Worm (Caenorhabditis elegans): Measurements from ENCODE around the gene asb-2.

The asb-2 gene

ce11 chrX:4503259-4503658, 33.7 kb downstream of the asb-2 start:
- TF ChIP-seq pha-4 (tag; optimal IDR thresholded peaks at IDR 0.05) (peak; percentile 1), ceh-39 (tag; optimal IDR thresholded peaks at IDR 0.05) (peak; percentile 39), mab-5 (tag; optimal IDR thresholded peaks at IDR 0.05) (no peak), sem-2 (GFP tag; optimal IDR thresholded peaks at IDR 0.05) (no peak), ztf-11 (tag; optimal IDR thresholded peaks at IDR 0.05) (no peak), ces-1 (GFP tag; optimal IDR thresholded peaks at IDR 0.05) (no peak), unc-39 (tag; optimal IDR thresholded peaks at IDR 0.05) (no peak), nhr-12 (tag; optimal IDR thresholded peaks at IDR 0.05) (no peak), mls-2 (tag; optimal IDR thresholded peaks at IDR 0.05) (no peak), ceh-43 (GFP tag; optimal IDR thresholded peaks at IDR 0.05) (no peak), nhr-2 (tag; optimal IDR thresholded peaks at IDR 0.05) (peak; percentile 26), cnd-1 (tag; optimal IDR thresholded peaks at IDR 0.05) (no peak), lsy-2 (tag; optimal IDR thresholded peaks at IDR 0.05) (no peak)

DNA sequence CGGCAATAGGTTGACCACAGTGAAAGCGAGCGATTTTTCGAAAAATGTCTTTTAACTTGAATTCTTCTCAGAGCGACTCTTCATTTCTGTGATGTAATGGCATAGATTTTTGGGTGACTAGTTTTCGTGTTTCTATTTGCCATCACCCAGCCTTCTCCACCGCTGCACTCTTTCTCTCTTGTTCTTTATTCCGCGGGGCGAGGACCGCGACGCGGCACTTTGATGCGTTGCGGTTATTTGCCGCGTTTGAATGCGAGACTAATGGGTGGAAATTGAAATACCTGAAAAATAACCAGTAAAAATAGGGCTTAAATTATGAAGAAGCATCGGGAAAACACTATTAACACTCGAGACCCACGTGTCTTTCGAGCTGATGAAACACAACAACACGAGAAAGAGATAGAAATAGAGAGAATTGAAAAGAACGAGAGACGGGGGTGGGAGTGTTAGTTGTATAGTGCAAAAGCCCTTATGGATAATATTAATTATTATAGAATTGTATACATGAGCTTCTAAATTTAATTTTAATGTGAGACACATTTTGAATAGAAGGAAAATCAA, 34.6 kb downstream of the asb-2 start, which contains the start of gene dgk-2:
Gene dgk-2 (minus strand): TSS at position 281 of the 561 bp plus-strand sequence.
- TF ChIP-seq sptf-1 (tag; optimal IDR thresholded peaks at IDR 0.05) (peak; percentile 41), tbx-8 (GFP tag; optimal IDR thresholded peaks at IDR 0.05) (no peak), ces-1 (GFP tag; optimal IDR thresholded peaks at IDR 0.05) (peak; percentile 70), mls-2 (tag; optimal IDR thresholded peaks at IDR 0.05) (peak; percentile 9)

DNA sequence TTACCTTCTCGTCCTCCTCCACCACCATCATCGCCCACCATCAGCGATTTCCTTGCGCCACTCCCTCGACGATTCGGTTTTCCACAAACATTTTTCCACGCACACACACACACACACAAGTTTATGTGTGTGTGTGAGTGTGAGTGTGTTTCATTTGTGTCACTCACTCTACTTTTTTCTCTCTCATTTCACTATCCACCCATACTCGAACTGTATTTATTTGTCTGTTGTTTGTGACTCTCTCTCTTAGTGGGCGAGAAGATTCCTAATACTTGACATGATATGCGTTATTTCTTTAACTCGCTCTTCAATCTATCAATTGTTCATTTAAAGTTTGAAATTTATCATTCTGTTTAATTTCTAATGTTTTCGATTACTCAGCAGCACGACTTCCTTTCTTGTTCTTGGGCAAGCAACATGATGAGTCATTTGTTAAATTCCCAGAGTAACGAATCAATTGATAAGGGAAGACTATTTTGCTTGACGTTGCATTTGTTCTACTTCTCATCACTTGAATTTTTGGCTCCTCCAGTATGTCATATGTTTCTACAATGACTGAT, 37.6 kb downstream of the asb-2 start:
- TF ChIP-seq ham-2 (GFP tag; optimal IDR thresholded peaks at IDR 0.05) (no peak), ceh-43 (GFP tag; optimal IDR thresholded peaks at IDR 0.05) (no peak), mls-2 (tag; optimal IDR thresholded peaks at IDR 0.05) (no peak), ceh-83 (GFP tag; optimal IDR thresholded peaks at IDR 0.05) (no peak), snpc-4 (tag; optimal IDR thresholded peaks at IDR 0.05) (no peak), drap-1 (GFP tag; optimal IDR thresholded peaks at IDR 0.05) (no peak), cnd-1 (tag; optimal IDR thresholded peaks at IDR 0.05) (no peak)

DNA sequence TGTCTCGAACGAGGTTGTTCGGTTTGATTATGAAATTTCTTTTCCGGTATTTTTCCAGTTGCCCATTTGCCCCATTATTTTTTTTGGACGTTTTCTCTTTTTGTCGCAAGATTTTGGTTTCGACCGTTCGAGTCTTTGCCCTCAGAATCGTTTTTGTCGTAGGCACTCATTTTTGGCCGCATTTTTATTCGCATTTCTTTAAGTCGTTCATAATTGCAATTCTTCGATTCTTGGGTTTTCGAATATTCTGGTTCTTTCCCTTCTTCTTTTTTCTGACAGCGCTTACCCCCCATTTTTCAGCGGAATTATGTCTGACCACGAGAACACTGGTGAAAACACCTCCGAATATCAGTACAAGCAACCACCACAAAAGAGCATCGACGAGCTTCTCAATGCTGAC, 38.6 kb downstream of the asb-2 start, which contains the start of gene rhi-1:
Gene rhi-1 (plus strand): TSS at position 301 of the 400 bp plus-strand sequence.
- no peak for TF ChIP-seq tbx-8 (GFP tag; optimal IDR thresholded peaks at IDR 0.05)
- no peak for TF ChIP-seq drap-1 (GFP tag; optimal IDR thresholded peaks at IDR 0.05)
- TF ChIP-seq ztf-11 (tag; optimal IDR thresholded peaks at IDR 0.05): no peak
- no peak for TF ChIP-seq zip-8 (tag; optimal IDR thresholded peaks at IDR 0.05)
- no peak for TF ChIP-seq snpc-4 (tag; optimal IDR thresholded peaks at IDR 0.05)
- no peak for TF ChIP-seq sptf-1 (tag; optimal IDR thresholded peaks at IDR 0.05)
- no peak for TF ChIP-seq nhr-2 (tag; optimal IDR thresholded peaks at IDR 0.05)
- TF ChIP-seq mab-5 (tag; optimal IDR thresholded peaks at IDR 0.05): no peak
- no peak for TF ChIP-seq sem-2 (GFP tag; optimal IDR thresholded peaks at IDR 0.05)
- no peak for TF ChIP-seq ces-1 (GFP tag; optimal IDR thresholded peaks at IDR 0.05)

DNA sequence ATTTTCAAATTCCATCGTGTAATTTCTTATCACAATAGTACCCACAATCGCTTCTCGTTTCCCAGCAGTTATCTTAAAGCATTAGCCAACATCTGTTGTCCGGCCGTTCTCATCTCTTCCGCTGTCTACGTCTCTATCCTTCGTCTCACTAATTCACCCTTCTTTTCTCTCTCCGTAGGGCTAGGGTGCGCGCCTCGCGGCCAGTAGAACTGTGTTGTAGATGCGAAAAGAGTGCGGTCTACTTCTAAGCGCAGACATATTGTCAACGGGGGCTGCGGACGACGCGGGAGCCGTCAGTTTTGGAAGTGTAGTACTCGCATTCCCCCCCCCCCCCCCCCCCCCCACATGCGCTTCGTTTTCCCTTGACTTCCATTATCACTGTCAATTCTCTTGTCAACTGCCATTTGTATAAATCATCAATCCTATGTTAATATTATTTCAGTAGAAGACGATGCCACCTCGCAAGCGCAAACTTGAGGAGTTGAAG, 44.1 kb downstream of the asb-2 start, which contains the start of gene spr-3:
Gene spr-3 (plus strand): TSS at position 437 of the 487 bp plus-strand sequence.
- TF ChIP-seq lin-32 (GFP tag; optimal IDR thresholded peaks at IDR 0.05) (peak; percentile 85), ces-1 (GFP tag; optimal IDR thresholded peaks at IDR 0.05) (peak; percentile 18), mls-2 (tag; optimal IDR thresholded peaks at IDR 0.05) (peak; percentile 3), tbx-8 (GFP tag; optimal IDR thresholded peaks at IDR 0.05) (no peak), sptf-1 (tag; optimal IDR thresholded peaks at IDR 0.05) (peak; percentile 38), pha-4 (tag; optimal IDR thresholded peaks at IDR 0.05) (peak; percentile 20), unc-62 (GFP tag; optimal IDR thresholded peaks at IDR 0.05) (no peak), ham-2 (GFP tag; optimal IDR thresholded peaks at IDR 0.05) (peak; percentile 86), cnd-1 (tag; optimal IDR thresholded peaks at IDR 0.05) (peak; percentile 30)

DNA sequence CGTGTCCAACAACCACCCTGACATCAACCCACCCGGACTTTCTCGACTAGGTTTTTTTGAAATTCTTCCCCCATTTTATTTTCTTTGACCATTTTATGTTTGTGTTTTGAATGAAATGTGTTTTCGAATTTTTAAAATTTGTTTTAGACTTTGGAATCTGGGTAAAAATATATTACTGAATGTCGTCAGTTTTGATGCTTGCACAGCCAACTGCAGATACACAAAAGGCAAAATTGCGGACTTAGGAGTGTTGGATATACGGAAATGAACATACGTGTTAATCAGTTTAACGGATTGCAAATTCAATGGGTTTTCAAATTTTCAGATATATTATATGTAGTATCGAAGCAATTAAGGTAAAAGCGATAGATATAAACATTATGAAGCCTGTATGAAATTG, 47.2 kb downstream of the asb-2 start:
- TF ChIP-seq ces-1 (GFP tag; optimal IDR thresholded peaks at IDR 0.05): peak; percentile 53
- no peak for TF ChIP-seq sptf-1 (tag; optimal IDR thresholded peaks at IDR 0.05)
- no peak for TF ChIP-seq ceh-43 (GFP tag; optimal IDR thresholded peaks at IDR 0.05)
- TF ChIP-seq ceh-83 (GFP tag; optimal IDR thresholded peaks at IDR 0.05): no peak
- no peak for TF ChIP-seq unc-120 (tag; optimal IDR thresholded peaks at IDR 0.05; ENCODE audit: poor library complexity, severe bottlenecking)

DNA sequence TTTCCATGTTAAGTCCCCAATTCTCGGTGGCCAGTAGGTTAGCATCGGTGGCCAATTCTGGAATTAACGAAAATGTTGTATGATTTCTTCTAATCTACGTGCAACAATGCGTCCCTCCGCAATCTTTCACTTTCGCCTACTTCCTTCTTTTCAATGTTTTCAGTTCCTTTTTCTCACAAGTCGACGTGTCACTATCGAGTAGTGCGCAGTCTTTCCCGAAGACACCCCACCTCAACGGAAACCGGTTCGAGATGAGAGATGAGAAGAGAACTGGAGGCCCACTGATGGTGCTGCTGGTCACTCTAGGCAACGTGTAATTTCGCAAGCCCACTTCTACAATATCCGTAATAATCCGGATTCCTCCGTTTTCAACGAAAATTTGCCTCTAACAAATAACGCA, 50.4 kb downstream of the asb-2 start:
- TF ChIP-seq nhr-28 (tag; optimal IDR thresholded peaks at IDR 0.05) (no peak), blmp-1 (tag; optimal IDR thresholded peaks at IDR 0.05) (no peak), drap-1 (GFP tag; optimal IDR thresholded peaks at IDR 0.05) (no peak)
